Worm (Caenorhabditis elegans) whole organism, midembryonic: ENCODE measurements around the gene str-9.
"Not testable (repeated sequence)": the region's sequence is repeated elsewhere in the genome, so short reads cannot be mapped to it uniquely, and the experiment has no call there.

ENCODE experiments used
- T22C8.4 ChIP-seq: fragments of 200-800 bp; sonication (Bioruptor generic); IDR thresholded peaks from 2 replicates; pipeline ENCODE4 v1.3.6; 2022; ENCODE audit warnings: missing genetic modification characterization, missing compliant biosample characterization
- flt-1 ChIP-seq: fragments of 200-800 bp; sonication (Bioruptor generic); IDR thresholded peaks from 2 replicates; pipeline ENCODE4 v1.3.6; 2022; ENCODE audit warnings: missing genetic modification characterization, missing compliant biosample characterization
- med-1 ChIP-seq: sonication (generic microtip); optimal IDR thresholded peaks from 2 replicates; lab custom pipeline; 2017; ENCODE audit warnings: missing genetic modification characterization, mild to moderate bottlenecking, missing compliant biosample characterization, antibody characterized with exemption, missing genetic modification reagents; ENCODE audit not compliant: insufficient read depth
- tab-1 ChIP-seq: fragments of 200-800 bp; sonication (Bioruptor generic); IDR thresholded peaks from 2 replicates; pipeline ENCODE4 v1.3.6; 2022; ENCODE audit warnings: missing genetic modification characterization, missing compliant biosample characterization
- ztf-29 ChIP-seq: fragments of 200-800 bp; sonication (Bioruptor generic); IDR thresholded peaks from 2 replicates; pipeline ENCODE4 v1.3.6; 2022; ENCODE audit warnings: missing genetic modification reagents, missing genetic modification characterization, missing compliant biosample characterization

DNA sequence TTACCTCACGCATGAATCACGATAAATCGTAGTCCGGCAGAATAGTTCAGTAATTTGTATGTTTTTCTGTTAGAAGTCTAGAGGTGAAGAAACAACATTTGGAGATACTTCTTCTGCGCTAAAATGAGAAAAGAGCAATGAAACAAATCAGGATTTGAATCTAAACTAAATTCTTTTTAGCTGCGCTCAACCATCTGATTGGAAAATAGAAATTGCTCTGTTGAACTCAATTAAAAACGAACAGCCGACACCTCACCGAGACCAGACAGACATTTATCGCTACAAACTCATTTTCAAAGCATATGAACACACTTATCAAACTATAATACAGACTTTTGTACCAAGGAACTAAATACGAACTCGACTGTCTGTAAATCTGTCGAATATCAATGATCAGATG, 44.1 kb downstream of the str-9 start, which contains the start of gene T26E4.9:
- not testable (repeated sequence) for TF ChIP-seq flt-1 (GFP tag; lab: Robert Waterston, UW); tab-1 (GFP tag; lab: Robert Waterston, UW); med-1 (GFP tag; lab: Kevin White, UChicago); ztf-29; T22C8.4
